Worm (Caenorhabditis elegans): Measurements from ENCODE around the gene C40A11.4.
"Not testable (repeated sequence)": the region's sequence is repeated elsewhere in the genome, so short reads cannot be mapped to it uniquely, and the experiment has no call there.

C40A11.4 gene

ce11 chrII:2145566-2145965, 8.3 kb downstream of the C40A11.4 start, which contains the start of gene C40A11.6:
TSS of gene C40A11.6 (minus strand) at chrII:2145666.
- TF ChIP-seq Y55F3AM.14 (GFP tag; optimal IDR thresholded peaks at IDR 0.05) (no peak), elt-3 (tag; optimal IDR thresholded peaks at IDR 0.05) (no peak), lsy-2 (tag; optimal IDR thresholded peaks at IDR 0.05) (no peak), fos-1 (tag; optimal IDR thresholded peaks at IDR 0.05) (no peak), nhr-23 (tag; optimal IDR thresholded peaks at IDR 0.05) (no peak), nhr-11 (tag; optimal IDR thresholded peaks at IDR 0.05) (no peak), ztf-4 (tag; optimal IDR thresholded peaks at IDR 0.05) (no peak), ztf-1 (GFP tag; conservative IDR thresholded peaks at IDR 0.05) (no peak), unc-62 (GFP tag; optimal IDR thresholded peaks at IDR 0.05) (no peak), elt-1 (tag; optimal IDR thresholded peaks at IDR 0.05) (no peak), C34F6.9 (tag; optimal IDR thresholded peaks at IDR 0.05) (no peak)

ce11 chrII:2146900-2147375, 9.7 kb downstream of the C40A11.4 start, which contains the start of gene C40A11.2:
TSS of gene C40A11.2 (plus strand) at chrII:2146950.
- no peak for TF ChIP-seq ama-1 (optimal IDR thresholded peaks at IDR 0.05)
- no peak for TF ChIP-seq sma-9 (GFP tag; optimal IDR thresholded peaks at IDR 0.05)
- no peak for TF ChIP-seq sma-9 (tag; optimal IDR thresholded peaks at IDR 0.05)
- no peak for TF ChIP-seq unc-62 (GFP tag; optimal IDR thresholded peaks at IDR 0.05)
- TF ChIP-seq ceh-16 (tag; optimal IDR thresholded peaks at IDR 0.05): no peak
- TF ChIP-seq nhr-21 (tag; optimal IDR thresholded peaks at IDR 0.05): no peak
- no peak for TF ChIP-seq F13H6.1 (tag; optimal IDR thresholded peaks at IDR 0.05)
- TF ChIP-seq skn-1 (tag; optimal IDR thresholded peaks at IDR 0.05): no peak
- no peak for TF ChIP-seq zag-1 (tag; optimal IDR thresholded peaks at IDR 0.05)
- TF ChIP-seq nhr-25 (tag; optimal IDR thresholded peaks at IDR 0.05): no peak
- TF ChIP-seq sem-4 (tag; optimal IDR thresholded peaks at IDR 0.05): no peak
- no peak for TF ChIP-seq aly-2 (tag; optimal IDR thresholded peaks at IDR 0.05)
- no peak for TF ChIP-seq nhr-12 (tag; optimal IDR thresholded peaks at IDR 0.05)

ce11 chrII:2150485-2150985, 13.3 kb downstream of the C40A11.4 start, which contains the start of the genes C40A11.7 and C40A11.8:
TSS of gene C40A11.7 (minus strand) at chrII:2150585.
TSS of gene C40A11.8 (minus strand) at chrII:2150935.
- TF ChIP-seq alr-1 (tag; optimal IDR thresholded peaks at IDR 0.05) (no peak), nhr-23 (tag; optimal IDR thresholded peaks at IDR 0.05) (no peak), ceh-82 (tag; optimal IDR thresholded peaks at IDR 0.05) (no peak)

- TF ChIP-seq mab-5 (tag; optimal IDR thresholded peaks at IDR 0.05): no peak
- TF ChIP-seq zag-1 (tag; optimal IDR thresholded peaks at IDR 0.05): no peak
- TF ChIP-seq skn-1 (tag; optimal IDR thresholded peaks at IDR 0.05): no peak
- TF ChIP-seq nhr-23 (tag; optimal IDR thresholded peaks at IDR 0.05): no peak
- TF ChIP-seq nhr-129 (tag; optimal IDR thresholded peaks at IDR 0.05): no peak
- TF ChIP-seq fos-1 (tag; optimal IDR thresholded peaks at IDR 0.05): peak; percentile 64
Observed at ce11 chrII:2152455-2152854, 15.2 kb downstream of the C40A11.4 start.

ce11 chrII:2153708-2154107, 16.5 kb downstream of the C40A11.4 start, which contains the start of gene math-18:
TSS of gene math-18 (plus strand) at chrII:2154008.
- not testable (repeated sequence) for TF ChIP-seq lin-11 (tag; optimal IDR thresholded peaks at IDR 0.05); gmeb-1 (tag; optimal IDR thresholded peaks at IDR 0.05); ztf-1 (GFP tag; conservative IDR thresholded peaks at IDR 0.05)

- not testable (repeated sequence) for TF ChIP-seq blmp-1 (tag; optimal IDR thresholded peaks at IDR 0.05; ENCODE audit: insufficient read depth); lin-39 (tag; optimal IDR thresholded peaks at IDR 0.05); fos-1 (tag; optimal IDR thresholded peaks at IDR 0.05)
Observed at ce11 chrII:2163370-2163882, 26.2 kb downstream of the C40A11.4 start, which contains the start of gene C33C12.11. TSS of gene C33C12.11 (minus strand) at chrII:2163832.
